Worm (Caenorhabditis elegans) whole organism, L1 larva: ENCODE data around the gene mec-4.

ENCODE experiments used
- C04F5.9 ChIP-seq: sonication (generic microtip); optimal IDR thresholded peaks from 2 replicates; lab custom pipeline; 2016; ENCODE audit warnings: missing genetic modification characterization, missing compliant biosample characterization
- aha-1 ChIP-seq: fragments of 150-350 bp; optimal IDR thresholded peaks from 2 replicates; lab custom pipeline; 2014; ENCODE audit warnings: missing biosample characterization, missing genetic modification characterization
- alr-1 ChIP-seq: fragments of 200-800 bp; sonication (Bioruptor generic); optimal IDR thresholded peaks from 2 replicates; lab custom pipeline; 2018; ENCODE audit warnings: borderline replicate concordance, mild to moderate bottlenecking, missing genetic modification characterization, missing compliant biosample characterization
- aly-2 ChIP-seq: fragments of 150-350 bp; optimal IDR thresholded peaks from 2 replicates; lab custom pipeline; 2014; ENCODE audit warnings: missing biosample characterization, missing genetic modification characterization
- blmp-1 ChIP-seq: fragments of 150-350 bp; optimal IDR thresholded peaks from 2 replicates; lab custom pipeline; 2014; ENCODE audit warnings: missing biosample characterization, missing genetic modification characterization
- ceh-63 ChIP-seq: fragments of 200-800 bp; sonication (Bioruptor generic); optimal IDR thresholded peaks from 2 replicates; lab custom pipeline; 2018; ENCODE audit warnings: mild to moderate bottlenecking, missing genetic modification characterization, missing compliant biosample characterization
- ceh-82 ChIP-seq, 3 experiments: fragments of 150-350 bp in 1 of 3; sonication (generic microtip) in 2 of 3; optimal IDR thresholded peaks; 2 replicates each; lab custom pipeline; 2014 to 2017; ENCODE audit warnings: missing biosample characterization in 3 of 3, missing genetic modification characterization in 3 of 3
- ceh-90 ChIP-seq: sonication (generic microtip); optimal IDR thresholded peaks from 2 replicates; lab custom pipeline; 2016; ENCODE audit warnings: missing genetic modification characterization, missing compliant biosample characterization
- efl-1 ChIP-seq, 4 experiments: fragments of 150-350 bp; optimal IDR thresholded peaks in 3 of 4; peaks in 1 of 4; 1 replicate in 1 of 4; 2 replicates in 3 of 4; lab custom pipeline; 2014; ENCODE audit warnings: missing biosample characterization in 2 of 4, missing genetic modification characterization in 2 of 4, missing genetic modification reagents in 2 of 4
- egl-27 ChIP-seq, 2 experiments: fragments of 150-350 bp in 1 of 2; sonication (generic microtip); optimal IDR thresholded peaks; 3 replicates each; lab custom pipeline; 2017 to 2018; ENCODE audit warnings: missing biosample characterization in 2 of 2, missing genetic modification characterization in 2 of 2, missing genetic modification reagents in 2 of 2
- elt-3 ChIP-seq, 6 experiments: fragments of 150-350 bp in 1 of 6; sonication (generic microtip); optimal IDR thresholded peaks; 2 replicates each; lab custom pipeline; 2017 to 2018; ENCODE audit warnings: missing biosample characterization in 6 of 6, missing genetic modification characterization in 6 of 6, inconsistent platforms in 1 of 6
- fkh-4 ChIP-seq: sonication (generic microtip); optimal IDR thresholded peaks from 2 replicates; lab custom pipeline; 2016; ENCODE audit warnings: missing compliant biosample characterization, missing genetic modification characterization, borderline replicate concordance
- fkh-8 ChIP-seq: sonication (generic microtip); optimal IDR thresholded peaks from 2 replicates; lab custom pipeline; 2016; ENCODE audit warnings: mild to moderate bottlenecking, missing genetic modification characterization, missing compliant biosample characterization
- lin-14 ChIP-seq: fragments of 200-800 bp; sonication (Bioruptor generic); optimal IDR thresholded peaks from 2 replicates; lab custom pipeline; 2018; ENCODE audit warnings: mild to moderate bottlenecking, missing genetic modification characterization, moderate library complexity, missing compliant biosample characterization
- lin-35 ChIP-seq, 2 experiments: fragments of 150-350 bp; optimal IDR thresholded peaks; 2 replicates each; lab custom pipeline; 2014; ENCODE audit warnings: missing biosample characterization in 2 of 2, missing genetic modification characterization in 2 of 2, missing genetic modification reagents in 2 of 2
- lir-3 ChIP-seq: sonication (generic microtip); optimal IDR thresholded peaks from 2 replicates; lab custom pipeline; 2016; ENCODE audit warnings: mild to moderate bottlenecking, missing genetic modification characterization, moderate library complexity, missing compliant biosample characterization; ENCODE audit not compliant: poor library complexity
- lsy-2 ChIP-seq, 2 experiments: fragments of 150-350 bp; optimal IDR thresholded peaks; 2 replicates each; lab custom pipeline; 2014; ENCODE audit warnings: missing biosample characterization in 2 of 2, missing genetic modification characterization in 2 of 2
- mab-9 ChIP-seq: fragments of 200-800 bp; sonication (Bioruptor generic); IDR thresholded peaks from 2 replicates; pipeline ENCODE4 v1.3.6; 2022; ENCODE audit warnings: missing genetic modification reagents, missing genetic modification characterization, missing compliant biosample characterization
- mdl-1 ChIP-seq, 2 experiments: fragments of 150-350 bp; optimal IDR thresholded peaks; 2 replicates each; lab custom pipeline; 2014 to 2017; ENCODE audit warnings: missing biosample characterization in 2 of 2, missing genetic modification characterization in 2 of 2, inconsistent platforms in 1 of 2
- mep-1 ChIP-seq: fragments of 150-350 bp; optimal IDR thresholded peaks from 2 replicates; lab custom pipeline; 2014; ENCODE audit warnings: missing biosample characterization, missing genetic modification characterization
- nhr-11 ChIP-seq: fragments of 150-350 bp; optimal IDR thresholded peaks from 2 replicates; lab custom pipeline; 2014; ENCODE audit warnings: missing biosample characterization, missing genetic modification characterization
- nhr-19 ChIP-seq: fragments of 200-800 bp; sonication (Bioruptor generic); conservative IDR thresholded peaks from 2 replicates; pipeline ENCODE4 v1.3.6; 2022; ENCODE audit warnings: missing genetic modification characterization, missing compliant biosample characterization
- nhr-20 ChIP-seq: sonication (generic microtip); optimal IDR thresholded peaks from 2 replicates; lab custom pipeline; 2016; ENCODE audit warnings: mild to moderate bottlenecking, missing genetic modification characterization, missing compliant biosample characterization
- nhr-47 ChIP-seq: sonication (generic microtip); optimal IDR thresholded peaks from 2 replicates; lab custom pipeline; 2016; ENCODE audit warnings: mild to moderate bottlenecking, missing genetic modification characterization, moderate library complexity, missing compliant biosample characterization
- nhr-71 ChIP-seq: sonication (generic microtip); optimal IDR thresholded peaks from 2 replicates; lab custom pipeline; 2016; ENCODE audit warnings: mild to moderate bottlenecking, missing genetic modification characterization, moderate library complexity, missing compliant biosample characterization
- nhr-77 ChIP-seq: fragments of 150-350 bp; optimal IDR thresholded peaks from 2 replicates; lab custom pipeline; 2014; ENCODE audit warnings: missing biosample characterization, missing genetic modification characterization
- pag-3 ChIP-seq: sonication (generic microtip); optimal IDR thresholded peaks from 2 replicates; lab custom pipeline; 2017; ENCODE audit warnings: missing genetic modification characterization, mild to moderate bottlenecking, missing compliant biosample characterization, antibody characterized with exemption, borderline replicate concordance; ENCODE audit not compliant: insufficient read depth
- pax-3 ChIP-seq: fragments of 200-800 bp; sonication (Bioruptor generic); optimal IDR thresholded peaks from 2 replicates; lab custom pipeline; 2018; ENCODE audit warnings: mild to moderate bottlenecking, missing genetic modification characterization, moderate library complexity, missing compliant biosample characterization
- pqm-1 ChIP-seq: sonication (generic microtip); optimal IDR thresholded peaks from 3 replicates; lab custom pipeline; 2017; ENCODE audit warnings: missing biosample characterization, missing genetic modification characterization
- rnt-1 ChIP-seq: sonication (generic microtip); optimal IDR thresholded peaks from 2 replicates; lab custom pipeline; 2016; ENCODE audit warnings: mild to moderate bottlenecking, missing genetic modification characterization, moderate library complexity, missing compliant biosample characterization
- snu-23 ChIP-seq: sonication (generic microtip); optimal IDR thresholded peaks from 2 replicates; lab custom pipeline; 2016; ENCODE audit warnings: missing genetic modification characterization, missing compliant biosample characterization
- sox-4 ChIP-seq: sonication (generic microtip); optimal IDR thresholded peaks from 2 replicates; lab custom pipeline; 2016; ENCODE audit warnings: missing genetic modification characterization, missing compliant biosample characterization
- swsn-7 ChIP-seq: sonication (generic microtip); optimal IDR thresholded peaks from 2 replicates; lab custom pipeline; 2016; ENCODE audit warnings: missing genetic modification characterization, missing compliant biosample characterization
- tbx-2 ChIP-seq: sonication (generic microtip); optimal IDR thresholded peaks from 2 replicates; lab custom pipeline; 2016; ENCODE audit warnings: missing genetic modification characterization, missing compliant biosample characterization
- tlp-1 ChIP-seq: fragments of 150-350 bp; optimal IDR thresholded peaks from 2 replicates; lab custom pipeline; 2014; ENCODE audit warnings: missing biosample characterization, missing genetic modification characterization
- unc-130 ChIP-seq: fragments of 150-350 bp; optimal IDR thresholded peaks from 2 replicates; lab custom pipeline; 2017; ENCODE audit warnings: missing biosample characterization, missing genetic modification characterization, inconsistent platforms
- unc-30 ChIP-seq: sonication (generic microtip); optimal IDR thresholded peaks from 2 replicates; lab custom pipeline; 2017; ENCODE audit warnings: missing biosample characterization, missing genetic modification characterization
- unc-62 ChIP-seq: fragments of 150-350 bp; optimal IDR thresholded peaks from 2 replicates; lab custom pipeline; 2014; ENCODE audit warnings: missing biosample characterization, missing genetic modification reagents, missing genetic modification characterization
- unc-86 ChIP-seq: sonication (generic microtip); optimal IDR thresholded peaks from 2 replicates; lab custom pipeline; 2016; ENCODE audit warnings: missing genetic modification characterization, missing compliant biosample characterization
- unc-98 ChIP-seq: fragments of 200-800 bp; sonication (Bioruptor generic); IDR thresholded peaks from 2 replicates; pipeline ENCODE4 v1.3.6; 2022; ENCODE audit warnings: missing genetic modification characterization, missing compliant biosample characterization
- xbp-1 ChIP-seq: sonication (generic microtip); optimal IDR thresholded peaks from 2 replicates; lab custom pipeline; 2016; ENCODE audit warnings: missing genetic modification characterization, missing compliant biosample characterization
- zag-1 ChIP-seq: fragments of 150-350 bp; optimal IDR thresholded peaks from 2 replicates; lab custom pipeline; 2014; ENCODE audit warnings: missing biosample characterization, missing genetic modification characterization
- zip-4 ChIP-seq: fragments of 200-800 bp; sonication (Bioruptor generic); optimal IDR thresholded peaks from 2 replicates; lab custom pipeline; 2018; ENCODE audit warnings: mild to moderate bottlenecking, missing genetic modification characterization, moderate library complexity, missing compliant biosample characterization
- ztf-4 ChIP-seq: fragments of 150-350 bp; optimal IDR thresholded peaks from 2 replicates; lab custom pipeline; 2014; ENCODE audit warnings: missing biosample characterization, missing genetic modification characterization

The mec-4 gene

ce11 chrX:16793470-16793869, 13.4 kb downstream of the mec-4 start:
- TF ChIP-seq unc-62 (GFP tag; lab: Kevin White, UChicago) (no peak), lir-3 (no peak), pqm-1 (tag; lab: Kevin White, UChicago) (no peak), sox-4 (no peak), lsy-2 (tag; optimal IDR thresholded peaks at IDR 0.05; lab: Kevin White, UChicago) (peak in 1 of 2 experiments; percentile 10), egl-27 (tag; optimal IDR thresholded peaks at IDR 0.05; lab: Kevin White, UChicago) (no peak), unc-130 (tag; lab: Kevin White, UChicago) (peak; percentile 34), nhr-71 (tag; lab: Kevin White, UChicago) (peak; percentile 49), fkh-8 (tag; lab: Kevin White, UChicago) (peak; percentile 35), mep-1 (no peak), rnt-1 (tag; lab: Kevin White, UChicago) (peak; percentile 33), unc-86 (tag; lab: Kevin White, UChicago) (no peak), aly-2 (tag; lab: Kevin White, UChicago) (no peak), lin-14 (GFP tag; lab: Kevin White, UChicago) (peak; percentile 78), lin-35 (GFP tag; optimal IDR thresholded peaks at IDR 0.05; lab: Kevin White, UChicago) (peak in 1 of 2 experiments; percentile 55), nhr-20 (tag; lab: Kevin White, UChicago) (peak; percentile 2), nhr-19 (peak; percentile 23; the same call in 1 of the 2 replicates), nhr-47 (peak; percentile 38), snu-23 (GFP tag; lab: Kevin White, UChicago) (peak; percentile 23), nhr-77 (tag; lab: Kevin White, UChicago) (no peak), tbx-2 (tag; lab: Kevin White, UChicago) (peak; percentile 20), efl-1 (optimal IDR thresholded peaks at IDR 0.05; lab: Kevin White, UChicago) (peak in 1 of 2 experiments; percentile 12), efl-1 (GFP tag; optimal IDR thresholded peaks at IDR 0.05 in 1 of 2; lab: Kevin White, UChicago) (no peak), mdl-1 (tag; optimal IDR thresholded peaks at IDR 0.05; lab: Kevin White, UChicago) (peak in 1 of 2 experiments; percentile 72), ztf-4 (tag; lab: Kevin White, UChicago) (no peak), swsn-7 (peak; percentile 18), blmp-1 (tag; lab: Kevin White, UChicago) (peak; percentile 17), elt-3 (tag; optimal IDR thresholded peaks at IDR 0.05; lab: Kevin White, UChicago) (peak in 1 of 6 experiments; percentile 46), nhr-11 (tag; lab: Kevin White, UChicago) (no peak)

- TF ChIP-seq mab-9 (GFP tag; lab: Robert Waterston, UW) (no peak), efl-1 (optimal IDR thresholded peaks at IDR 0.05; lab: Kevin White, UChicago) (no peak), efl-1 (GFP tag; optimal IDR thresholded peaks at IDR 0.05 in 1 of 2; lab: Kevin White, UChicago) (peak in 1 of 2 experiments; percentile 75)
Observed at ce11 chrX:16792700-16793176, 14.2 kb downstream of the mec-4 start, which contains the start of gene got-1.2. got-1.2 (minus strand) TSS chrX:16793126.

- TF ChIP-seq unc-98: no peak
- no peak for TF ChIP-seq zip-4 (GFP tag; lab: Kevin White, UChicago)
- TF ChIP-seq efl-1 (optimal IDR thresholded peaks at IDR 0.05; lab: Kevin White, UChicago): no peak
- peak in 1 of 2 experiments; percentile 81 for TF ChIP-seq efl-1 (GFP tag; optimal IDR thresholded peaks at IDR 0.05 in 1 of 2; lab: Kevin White, UChicago)
Observed at ce11 chrX:16787152-16787551, 19.8 kb downstream of the mec-4 start.

- TF ChIP-seq egl-27 (tag; optimal IDR thresholded peaks at IDR 0.05; lab: Kevin White, UChicago) (no peak), aha-1 (tag; lab: Kevin White, UChicago) (no peak), ceh-82 (tag; optimal IDR thresholded peaks at IDR 0.05; lab: Kevin White, UChicago) (peak in 1 of 3 experiments; percentile 10), tbx-2 (tag; lab: Kevin White, UChicago) (peak; percentile 18), nhr-19 (0 out of 2 replicates have a peak, but pooled peaks have one; percentile 7), ceh-63 (GFP tag; lab: Kevin White, UChicago) (no peak), tlp-1 (no peak), lin-14 (GFP tag; lab: Kevin White, UChicago) (peak; percentile 79), sox-4 (no peak), C04F5.9 (tag; lab: Kevin White, UChicago) (no peak), lin-35 (GFP tag; optimal IDR thresholded peaks at IDR 0.05; lab: Kevin White, UChicago) (peak in 1 of 2 experiments; percentile 55), xbp-1 (peak; percentile 5), pag-3 (tag; lab: Kevin White, UChicago) (no peak), pax-3 (tag; lab: Kevin White, UChicago) (no peak), alr-1 (tag; lab: Kevin White, UChicago) (no peak), unc-30 (no peak), zip-4 (GFP tag; lab: Kevin White, UChicago) (no peak), fkh-4 (no peak), ceh-90 (tag; lab: Kevin White, UChicago) (no peak), mab-9 (GFP tag; lab: Robert Waterston, UW) (no peak), zag-1 (tag; lab: Kevin White, UChicago) (no peak)
Observed at ce11 chrX:16786021-16786488, 20.9 kb downstream of the mec-4 start, which contains the start of gene T01C8.2. T01C8.2 (plus strand) TSS chrX:16786438.
